Worm (Caenorhabditis elegans): Measurements from ENCODE around the gene tbc-10.

Gene tbc-10

ce11 chrIII:954553-954952 lies 28.5 kb upstream of the tbc-10 start, which contains the start of the genes T12B5.15 and T12B5.14:
Gene T12B5.15, minus strand, starts transcription at chrIII:954653.
Gene T12B5.14, plus strand, starts transcription at chrIII:954873.
- TF ChIP-seq flt-1 (GFP tag; IDR thresholded peaks at IDR 0.05) = no peak
- TF ChIP-seq ref-1 (GFP tag; conservative IDR thresholded peaks at IDR 0.05) = no peak
- no peak for TF ChIP-seq ztf-23 (GFP tag; IDR thresholded peaks at IDR 0.05)
- TF ChIP-seq med-1 (GFP tag; optimal IDR thresholded peaks at IDR 0.05; ENCODE audit: insufficient read depth) = no peak
- no peak for TF ChIP-seq tab-1 (GFP tag; IDR thresholded peaks at IDR 0.05)
- no peak for TF ChIP-seq cog-1 (tag; optimal IDR thresholded peaks at IDR 0.05)
- no peak for TF ChIP-seq klf-2 (GFP tag; conservative IDR thresholded peaks at IDR 0.05)
- no peak for TF ChIP-seq ztf-29 (GFP tag; IDR thresholded peaks at IDR 0.05)
- TF ChIP-seq T22C8.4 (GFP tag; IDR thresholded peaks at IDR 0.05) = no peak

- no peak for TF ChIP-seq tab-1 (GFP tag; IDR thresholded peaks at IDR 0.05)
- TF ChIP-seq ref-1 (GFP tag; conservative IDR thresholded peaks at IDR 0.05) = no peak
- no peak for TF ChIP-seq ztf-29 (GFP tag; IDR thresholded peaks at IDR 0.05)
- no peak for TF ChIP-seq ztf-23 (GFP tag; IDR thresholded peaks at IDR 0.05)
- no peak for TF ChIP-seq med-1 (GFP tag; optimal IDR thresholded peaks at IDR 0.05; ENCODE audit: insufficient read depth)
- no peak for TF ChIP-seq cog-1 (tag; optimal IDR thresholded peaks at IDR 0.05)
- TF ChIP-seq T22C8.4 (GFP tag; IDR thresholded peaks at IDR 0.05) = no peak
- TF ChIP-seq klf-2 (GFP tag; conservative IDR thresholded peaks at IDR 0.05) = no peak
- no peak for TF ChIP-seq flt-1 (GFP tag; IDR thresholded peaks at IDR 0.05)
Observed at ce11 chrIII:955981-956380, 27.1 kb upstream of the tbc-10 start, which contains the start of gene fbxa-54. Gene fbxa-54, plus strand, starts transcription at chrIII:956334.

- no peak for TF ChIP-seq ztf-23 (GFP tag; IDR thresholded peaks at IDR 0.05)
- TF ChIP-seq flt-1 (GFP tag; IDR thresholded peaks at IDR 0.05) = no peak
- no peak for TF ChIP-seq ztf-29 (GFP tag; IDR thresholded peaks at IDR 0.05)
- no peak for TF ChIP-seq klf-2 (GFP tag; conservative IDR thresholded peaks at IDR 0.05)
- TF ChIP-seq cog-1 (tag; optimal IDR thresholded peaks at IDR 0.05) = no peak
- no peak for TF ChIP-seq T22C8.4 (GFP tag; IDR thresholded peaks at IDR 0.05)
- no peak for TF ChIP-seq tab-1 (GFP tag; IDR thresholded peaks at IDR 0.05)
- no peak for TF ChIP-seq med-1 (GFP tag; optimal IDR thresholded peaks at IDR 0.05; ENCODE audit: insufficient read depth)
Observed at ce11 chrIII:961948-962347, 21.1 kb upstream of the tbc-10 start, which contains the start of gene fbxa-51. Gene fbxa-51, plus strand, starts transcription at chrIII:962269.

- TF ChIP-seq tab-1 (GFP tag; IDR thresholded peaks at IDR 0.05) (no peak), ztf-23 (GFP tag; IDR thresholded peaks at IDR 0.05) (no peak), cog-1 (tag; optimal IDR thresholded peaks at IDR 0.05) (no peak), med-1 (GFP tag; optimal IDR thresholded peaks at IDR 0.05; ENCODE audit: insufficient read depth) (no peak), ztf-29 (GFP tag; IDR thresholded peaks at IDR 0.05) (no peak)
Observed at ce11 chrIII:964637-965036, 18.4 kb upstream of the tbc-10 start.

- TF ChIP-seq tab-1 (GFP tag; IDR thresholded peaks at IDR 0.05) (no peak), T22C8.4 (GFP tag; IDR thresholded peaks at IDR 0.05) (no peak)
Observed at ce11 chrIII:966259-966658, 16.8 kb upstream of the tbc-10 start.

- TF ChIP-seq tab-1 (GFP tag; IDR thresholded peaks at IDR 0.05) (peak; percentile 61; the same call in 1 of the 2 replicates), ref-1 (GFP tag; conservative IDR thresholded peaks at IDR 0.05) (no peak)
Observed at ce11 chrIII:970928-971327, 12.1 kb upstream of the tbc-10 start.

- TF ChIP-seq cog-1 (tag; optimal IDR thresholded peaks at IDR 0.05) = no peak
- TF ChIP-seq flt-1 (GFP tag; IDR thresholded peaks at IDR 0.05) = 0 out of 2 replicates have a peak, but pooled peaks have one; percentile 15
Observed at ce11 chrIII:978889-979288, 4.2 kb upstream of the tbc-10 start.

ce11 chrIII:981960-982359 lies 1.1 kb upstream of the tbc-10 start:
- TF ChIP-seq T22C8.4 (GFP tag; IDR thresholded peaks at IDR 0.05) (peak; percentile 70), ref-1 (GFP tag; conservative IDR thresholded peaks at IDR 0.05) (no peak)

ce11 chrIII:989558-989957 lies 6.5 kb downstream of the tbc-10 start:
- TF ChIP-seq ztf-23 (GFP tag; IDR thresholded peaks at IDR 0.05) = no peak
- no peak for TF ChIP-seq ztf-29 (GFP tag; IDR thresholded peaks at IDR 0.05)
- no peak for TF ChIP-seq tab-1 (GFP tag; IDR thresholded peaks at IDR 0.05)
- no peak for TF ChIP-seq ref-1 (GFP tag; conservative IDR thresholded peaks at IDR 0.05)
- no peak for TF ChIP-seq klf-2 (GFP tag; conservative IDR thresholded peaks at IDR 0.05)
- TF ChIP-seq flt-1 (GFP tag; IDR thresholded peaks at IDR 0.05) = no peak
- no peak for TF ChIP-seq med-1 (GFP tag; optimal IDR thresholded peaks at IDR 0.05; ENCODE audit: insufficient read depth)

ce11 chrIII:991581-991980 lies 8.5 kb downstream of the tbc-10 start, which contains the start of gene trp-2:
Gene trp-2, plus strand, starts transcription at chrIII:991881.
- TF ChIP-seq T22C8.4 (GFP tag; IDR thresholded peaks at IDR 0.05) (no peak), flt-1 (GFP tag; IDR thresholded peaks at IDR 0.05) (no peak), klf-2 (GFP tag; conservative IDR thresholded peaks at IDR 0.05) (no peak), ztf-29 (GFP tag; IDR thresholded peaks at IDR 0.05) (no peak), cog-1 (tag; optimal IDR thresholded peaks at IDR 0.05) (no peak), med-1 (GFP tag; optimal IDR thresholded peaks at IDR 0.05; ENCODE audit: insufficient read depth) (no peak), ref-1 (GFP tag; conservative IDR thresholded peaks at IDR 0.05) (no peak), tab-1 (GFP tag; IDR thresholded peaks at IDR 0.05) (no peak), ztf-23 (GFP tag; IDR thresholded peaks at IDR 0.05) (no peak)

- peak; percentile 75 for TF ChIP-seq T22C8.4 (GFP tag; IDR thresholded peaks at IDR 0.05)
- no peak for TF ChIP-seq ztf-23 (GFP tag; IDR thresholded peaks at IDR 0.05)
Observed at ce11 chrIII:996564-996963, 13.5 kb downstream of the tbc-10 start.
